Worm (Caenorhabditis elegans): ENCODE data around the gene K08B5.1.

Gene K08B5.1

DNA sequence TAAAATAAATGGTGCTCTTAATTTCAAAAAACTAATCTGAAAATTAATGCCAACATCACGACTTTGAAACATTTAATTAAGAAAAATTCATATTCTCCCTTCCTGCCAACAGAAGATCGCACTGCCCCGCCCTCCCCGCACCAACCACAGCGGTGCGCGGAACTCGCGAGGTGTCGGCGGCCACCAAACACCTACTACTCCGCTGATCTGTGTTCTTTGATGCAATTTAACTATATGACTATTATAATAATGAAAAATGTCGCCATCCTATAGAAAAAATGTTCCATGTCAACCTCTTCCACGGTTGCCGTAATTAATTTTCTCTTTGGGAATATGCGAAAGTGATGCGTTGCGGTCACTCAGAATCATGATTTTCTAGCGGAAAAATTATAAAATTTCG, 7.5 kb downstream of the K08B5.1 start:
- TF ChIP-seq eyg-1 (tag; optimal IDR thresholded peaks at IDR 0.05), result no peak
- TF ChIP-seq ahr-1 (tag; optimal IDR thresholded peaks at IDR 0.05), result no peak
- TF ChIP-seq lim-6 (tag; optimal IDR thresholded peaks at IDR 0.05), result no peak
- no peak for TF ChIP-seq rnt-1 (tag; optimal IDR thresholded peaks at IDR 0.05)
- no peak for TF ChIP-seq fkh-6 (tag; optimal IDR thresholded peaks at IDR 0.05)
- no peak for TF ChIP-seq ceh-45 (GFP tag; IDR thresholded peaks at IDR 0.05)
- no peak for TF ChIP-seq pros-1 (tag; optimal IDR thresholded peaks at IDR 0.05)
- TF ChIP-seq madf-2 (tag; optimal IDR thresholded peaks at IDR 0.05), result no peak
- no peak for TF ChIP-seq hlh-15 (tag; optimal IDR thresholded peaks at IDR 0.05)
- TF ChIP-seq tbx-7 (tag; optimal IDR thresholded peaks at IDR 0.05), result no peak

DNA sequence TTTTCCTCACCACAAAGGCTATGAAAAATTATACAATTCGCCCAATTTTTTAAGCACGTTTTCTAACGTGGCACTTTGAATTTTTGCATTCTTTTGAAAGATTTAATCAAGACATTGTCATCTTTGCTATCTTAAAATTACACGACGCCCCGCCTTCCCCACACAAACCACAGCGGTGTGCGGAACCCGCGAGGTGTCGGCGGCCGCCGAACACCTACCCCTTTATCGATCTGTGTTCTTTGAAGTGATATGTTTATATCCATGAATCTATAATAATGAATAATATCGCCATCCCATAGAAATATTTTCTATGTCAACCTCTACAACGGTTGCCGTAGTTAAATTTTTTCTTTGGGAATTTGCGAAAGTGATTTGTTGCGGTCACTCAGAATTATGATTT, 8.1 kb downstream of the K08B5.1 start:
- TF ChIP-seq unc-86 (tag; optimal IDR thresholded peaks at IDR 0.05) (no peak), madf-2 (tag; optimal IDR thresholded peaks at IDR 0.05) (no peak), nhr-11 (tag; optimal IDR thresholded peaks at IDR 0.05) (no peak), ceh-48 (tag; optimal IDR thresholded peaks at IDR 0.05) (no peak), unc-3 (GFP tag; conservative IDR thresholded peaks at IDR 0.05) (no peak), unc-3 (tag; optimal IDR thresholded peaks at IDR 0.05) (no peak), unc-42 (tag; optimal IDR thresholded peaks at IDR 0.05) (no peak), elt-4 (tag; optimal IDR thresholded peaks at IDR 0.05) (no peak), tbx-7 (tag; optimal IDR thresholded peaks at IDR 0.05) (no peak), K02D7.2 (tag; optimal IDR thresholded peaks at IDR 0.05) (no peak), hlh-30 (tag; optimal IDR thresholded peaks at IDR 0.05; ENCODE audit: insufficient read depth) (no peak), ceh-2 (tag; optimal IDR thresholded peaks at IDR 0.05) (no peak), tbx-2 (tag; optimal IDR thresholded peaks at IDR 0.05) (no peak), elt-2 (tag; optimal IDR thresholded peaks at IDR 0.05) (no peak), pros-1 (tag; optimal IDR thresholded peaks at IDR 0.05) (no peak), T23F11.4 (GFP tag; optimal IDR thresholded peaks at IDR 0.05) (no peak), ceh-34 (tag; optimal IDR thresholded peaks at IDR 0.05) (no peak), che-1 (tag; optimal IDR thresholded peaks at IDR 0.05) (no peak), pha-2 (tag; optimal IDR thresholded peaks at IDR 0.05) (no peak), nfya-1 (tag; optimal IDR thresholded peaks at IDR 0.05) (no peak)

DNA sequence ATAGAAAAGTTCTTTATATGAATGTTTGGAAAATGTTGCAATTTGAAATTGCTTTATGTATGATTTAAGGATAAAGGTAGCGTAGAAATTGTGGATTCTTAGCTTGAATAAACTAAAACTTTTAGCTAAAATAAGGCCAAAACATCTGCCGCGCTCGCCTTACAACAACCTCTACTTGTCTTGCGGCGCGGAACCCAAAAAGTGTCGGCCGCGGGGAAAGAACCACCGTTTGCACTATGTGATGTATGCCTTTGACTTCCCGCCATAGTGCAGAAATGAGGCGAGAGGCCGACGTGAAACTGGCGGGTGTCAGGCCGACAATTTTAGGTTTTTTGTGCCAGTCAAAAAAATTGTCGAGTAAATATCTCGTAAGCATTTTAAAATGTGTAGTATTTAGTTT, 13.6 kb downstream of the K08B5.1 start:
- TF ChIP-seq ceh-24 (tag; optimal IDR thresholded peaks at IDR 0.05) (no peak), unc-3 (GFP tag; conservative IDR thresholded peaks at IDR 0.05) (no peak), unc-3 (tag; optimal IDR thresholded peaks at IDR 0.05) (no peak), K02D7.2 (tag; optimal IDR thresholded peaks at IDR 0.05) (no peak), lin-11 (tag; optimal IDR thresholded peaks at IDR 0.05) (no peak), hlh-30 (tag; optimal IDR thresholded peaks at IDR 0.05; ENCODE audit: insufficient read depth) (no peak), ceh-14 (tag; optimal IDR thresholded peaks at IDR 0.05) (no peak), eyg-1 (tag; optimal IDR thresholded peaks at IDR 0.05) (no peak), F13H6.1 (tag; optimal IDR thresholded peaks at IDR 0.05) (no peak), K09A11.1 (tag; optimal IDR thresholded peaks at IDR 0.05; ENCODE audit: insufficient read depth) (no peak), ceh-9 (tag; optimal IDR thresholded peaks at IDR 0.05) (no peak), sdc-2 (tag; optimal IDR thresholded peaks at IDR 0.05) (no peak), odd-2 (tag; optimal IDR thresholded peaks at IDR 0.05) (no peak), ceh-30 (tag; optimal IDR thresholded peaks at IDR 0.05) (no peak), nhr-11 (tag; optimal IDR thresholded peaks at IDR 0.05) (no peak)

DNA sequence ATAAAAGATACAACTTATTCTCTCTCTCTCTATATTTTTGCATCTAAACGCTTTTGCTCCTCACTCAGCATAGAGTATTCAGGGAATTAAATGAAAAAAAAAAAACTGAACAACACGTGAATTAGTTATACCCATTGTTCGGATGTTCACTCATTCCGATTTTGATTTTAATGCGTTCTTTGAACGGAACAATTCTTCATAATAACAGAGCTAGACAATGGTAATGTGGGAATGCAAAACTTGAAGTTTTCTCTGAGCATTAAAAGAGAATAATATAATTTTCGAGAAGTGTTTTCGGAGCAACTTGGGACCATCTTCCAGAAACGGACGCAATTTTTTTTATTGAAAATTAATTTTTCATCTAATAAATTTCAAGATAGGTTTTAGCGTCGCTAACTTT, 16.1 kb downstream of the K08B5.1 start:
- no peak for TF ChIP-seq ceh-48 (tag; optimal IDR thresholded peaks at IDR 0.05)
- TF ChIP-seq pros-1 (tag; optimal IDR thresholded peaks at IDR 0.05), result no peak
- no peak for TF ChIP-seq zip-5 (tag; optimal IDR thresholded peaks at IDR 0.05)
- no peak for TF ChIP-seq tbx-7 (tag; optimal IDR thresholded peaks at IDR 0.05)
- TF ChIP-seq nhr-232 (tag; optimal IDR thresholded peaks at IDR 0.05), result no peak
- no peak for TF ChIP-seq ahr-1 (tag; optimal IDR thresholded peaks at IDR 0.05)
- no peak for TF ChIP-seq hlh-13 (GFP tag; optimal IDR thresholded peaks at IDR 0.05)
- TF ChIP-seq unc-55 (GFP tag; optimal IDR thresholded peaks at IDR 0.05), result no peak
- no peak for TF ChIP-seq fkh-6 (tag; optimal IDR thresholded peaks at IDR 0.05)
- no peak for TF ChIP-seq ztf-16 (tag; optimal IDR thresholded peaks at IDR 0.05)
- no peak for TF ChIP-seq hlh-6 (tag; optimal IDR thresholded peaks at IDR 0.05)
- TF ChIP-seq pqm-1 (tag; optimal IDR thresholded peaks at IDR 0.05), result no peak
- no peak for TF ChIP-seq Y22D7AL.16 (tag; optimal IDR thresholded peaks at IDR 0.05)
- no peak for TF ChIP-seq dve-1 (tag; optimal IDR thresholded peaks at IDR 0.05)

Measured in whole organism, late embryonic.